Worm (Caenorhabditis elegans) whole organism, late embryonic: ENCODE data around the gene F46B6.10.

Source experiments
- ceh-31 ChIP-seq: sonication (generic microtip); optimal IDR thresholded peaks from 2 replicates; lab custom pipeline; 2016; ENCODE audit warnings: missing genetic modification characterization, missing compliant biosample characterization
- pha-4 ChIP-seq: fragments of 150-350 bp; optimal IDR thresholded peaks from 2 replicates; lab custom pipeline; 2018; ENCODE audit warnings: missing biosample characterization, missing genetic modification reagents, missing genetic modification characterization

DNA sequence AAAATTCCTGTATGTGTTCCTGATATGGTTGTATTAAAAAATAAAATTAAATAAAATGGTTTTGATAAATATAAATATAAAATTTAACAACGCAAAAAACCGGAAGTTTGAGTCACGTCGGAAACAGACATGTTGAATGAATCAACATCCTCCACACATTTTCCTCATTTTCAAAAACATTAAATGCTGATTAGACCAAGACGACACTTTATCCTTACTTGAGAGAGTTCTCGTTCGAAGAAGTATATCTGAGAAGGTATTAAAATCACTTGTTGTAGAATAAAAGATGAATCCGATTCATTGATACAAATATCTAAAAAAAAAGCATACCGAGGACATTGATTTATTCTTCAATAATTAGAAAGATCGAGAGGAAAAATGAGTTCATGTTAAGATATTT, 3.7 kb downstream of the F46B6.10 start:
- TF ChIP-seq ceh-31 (tag; lab: Kevin White, UChicago) = no peak
- no peak for TF ChIP-seq pha-4
